Worm (Caenorhabditis elegans) whole organism, early embryonic: ENCODE results near the gene acc-2.
A peak's percentile ranks its signal among the peaks of the same experiment; 100 is the strongest.

Source experiments
- B0310.2 ChIP-seq: sonication (generic microtip); optimal IDR thresholded peaks from 2 replicates; lab custom pipeline; 2016; ENCODE audit warnings: mild to moderate bottlenecking, missing genetic modification characterization, missing compliant biosample characterization
- F13C5.2 ChIP-seq: sonication (generic microtip); optimal IDR thresholded peaks from 2 replicates; lab custom pipeline; 2017; ENCODE audit warnings: mild to moderate bottlenecking, missing genetic modification characterization, inconsistent platforms, missing compliant biosample characterization
- flt-1 ChIP-seq: fragments of 200-800 bp; sonication (Bioruptor generic); IDR thresholded peaks from 2 replicates; pipeline ENCODE4 v1.3.6; 2022; ENCODE audit warnings: missing genetic modification characterization, missing compliant biosample characterization
- hmbx-1 ChIP-seq: sonication (generic microtip); optimal IDR thresholded peaks from 2 replicates; lab custom pipeline; 2016; ENCODE audit warnings: mild to moderate bottlenecking, missing genetic modification characterization, missing compliant biosample characterization
- hnd-1 ChIP-seq: sonication (generic microtip); optimal IDR thresholded peaks from 2 replicates; lab custom pipeline; 2016; ENCODE audit warnings: missing genetic modification characterization, missing compliant biosample characterization
- pes-1 ChIP-seq: fragments of 200-800 bp; sonication (Bioruptor generic); IDR thresholded peaks from 2 replicates; pipeline ENCODE4 v1.3.6; 2022; ENCODE audit warnings: missing genetic modification reagents, missing genetic modification characterization, missing compliant biosample characterization
- sea-1 ChIP-seq: fragments of 200-800 bp; sonication (Bioruptor generic); conservative IDR thresholded peaks from 2 replicates; pipeline ENCODE4 v1.3.6; 2022; ENCODE audit warnings: missing genetic modification characterization, missing compliant biosample characterization
- tbx-11 ChIP-seq: fragments of 200-800 bp; sonication (Bioruptor generic); IDR thresholded peaks from 2 replicates; pipeline ENCODE4 v1.3.6; 2022; ENCODE audit warnings: missing genetic modification characterization, missing compliant biosample characterization

acc-2 gene

ce11 chrIV:9063518-9063917 is 46.9 kb downstream of the acc-2 start:
- no peak for TF ChIP-seq sea-1
- no peak for TF ChIP-seq B0310.2
- no peak for TF ChIP-seq tbx-11 (GFP tag; lab: Robert Waterston, UW)
- no peak for TF ChIP-seq F13C5.2 (tag; lab: Kevin White, UChicago)
- TF ChIP-seq hmbx-1 (tag; lab: Kevin White, UChicago), result no peak
- no peak for TF ChIP-seq hnd-1 (tag; lab: Kevin White, UChicago)
- no peak for TF ChIP-seq flt-1 (GFP tag; lab: Robert Waterston, UW)

ce11 chrIV:9067277-9068197 is 51.0 kb downstream of the acc-2 start:
- 0 out of 2 replicates have a peak, but pooled peaks have one; percentile 8 for TF ChIP-seq pes-1 (GFP tag; lab: Robert Waterston, UW)
